Fruit fly (Drosophila melanogaster): Measurements from ENCODE around the gene mkg-p.

Gene mkg-p

dm6 chr3L:8394944-8395343, 10.1 kb downstream of the mkg-p start:
- TF ChIP-seq CTCF (optimal IDR thresholded peaks at IDR 0.05) (peak in 1 of 2 experiments; percentile 64), CG8478 (optimal IDR thresholded peaks at IDR 0.05) (no peak)

- TF ChIP-seq CTCF (optimal IDR thresholded peaks at IDR 0.05) (no peak), CG8478 (optimal IDR thresholded peaks at IDR 0.05) (no peak)
These were observed 10.9 kb downstream of the mkg-p start for dm6 chr3L:8394132-8394531.

dm6 chr3L:8393549-8393948, 11.5 kb downstream of the mkg-p start, which contains the start of gene Jon66Cii:
Gene Jon66Cii, minus strand, starts transcription at chr3L:8393649.
- no peak for TF ChIP-seq CTCF (optimal IDR thresholded peaks at IDR 0.05)
- no peak for TF ChIP-seq CG8478 (optimal IDR thresholded peaks at IDR 0.05)

- no peak for TF ChIP-seq CTCF (optimal IDR thresholded peaks at IDR 0.05)
- no peak for TF ChIP-seq CG8478 (optimal IDR thresholded peaks at IDR 0.05)
These were observed 13.8 kb downstream of the mkg-p start, which contains the start of gene Jon66Ci for dm6 chr3L:8391240-8391639. Gene Jon66Ci, plus strand, starts transcription at chr3L:8391540.

- no peak for TF ChIP-seq CG8478 (optimal IDR thresholded peaks at IDR 0.05)
- no peak for TF ChIP-seq CTCF (optimal IDR thresholded peaks at IDR 0.05)
These were observed 20.0 kb downstream of the mkg-p start for dm6 chr3L:8385055-8385454.

dm6 chr3L:8383968-8384367, 21.1 kb downstream of the mkg-p start:
- TF ChIP-seq CG8478 (optimal IDR thresholded peaks at IDR 0.05) = no peak
- TF ChIP-seq CTCF (optimal IDR thresholded peaks at IDR 0.05) = no peak

- TF ChIP-seq CG8478 (optimal IDR thresholded peaks at IDR 0.05) = no peak
- no peak for TF ChIP-seq CTCF (optimal IDR thresholded peaks at IDR 0.05)
These were observed 25.9 kb downstream of the mkg-p start for dm6 chr3L:8379161-8379560.

dm6 chr3L:8374107-8374506, 31.0 kb downstream of the mkg-p start:
- TF ChIP-seq CTCF (optimal IDR thresholded peaks at IDR 0.05) (no peak), CG8478 (optimal IDR thresholded peaks at IDR 0.05) (no peak)

- TF ChIP-seq CG8478 (optimal IDR thresholded peaks at IDR 0.05) = no peak
- TF ChIP-seq CTCF (optimal IDR thresholded peaks at IDR 0.05) = no peak
These were observed 33.0 kb downstream of the mkg-p start, which contains the start of gene ImpE1 for dm6 chr3L:8372035-8372434. Gene ImpE1, plus strand, starts transcription at chr3L:8372405.

dm6 chr3L:8371538-8371937, 33.5 kb downstream of the mkg-p start:
- TF ChIP-seq CG8478 (optimal IDR thresholded peaks at IDR 0.05) (no peak), CTCF (optimal IDR thresholded peaks at IDR 0.05) (no peak)

- TF ChIP-seq CTCF (optimal IDR thresholded peaks at IDR 0.05) (no peak), CG8478 (optimal IDR thresholded peaks at IDR 0.05) (no peak)
These were observed 34.2 kb downstream of the mkg-p start for dm6 chr3L:8370922-8371321.

dm6 chr3L:8369456-8369855, 35.6 kb downstream of the mkg-p start:
- TF ChIP-seq CTCF (optimal IDR thresholded peaks at IDR 0.05) (no peak), CG8478 (optimal IDR thresholded peaks at IDR 0.05) (no peak)

- no peak for TF ChIP-seq CG8478 (optimal IDR thresholded peaks at IDR 0.05)
These were observed 36.3 kb downstream of the mkg-p start for dm6 chr3L:8368694-8369344.

dm6 chr3L:8363266-8363665, 41.8 kb downstream of the mkg-p start:
- TF ChIP-seq CG8478 (optimal IDR thresholded peaks at IDR 0.05) (no peak), CTCF (optimal IDR thresholded peaks at IDR 0.05) (no peak)

dm6 chr3L:8360643-8361110, 44.4 kb downstream of the mkg-p start, which contains the start of gene Idh:
Gene Idh, minus strand, starts transcription at chr3L:8360906.
- TF ChIP-seq CTCF (optimal IDR thresholded peaks at IDR 0.05) (no peak), CG8478 (optimal IDR thresholded peaks at IDR 0.05) (no peak)

dm6 chr3L:8360063-8360642, 44.9 kb downstream of the mkg-p start:
- TF ChIP-seq CTCF (optimal IDR thresholded peaks at IDR 0.05) (no peak), CG8478 (optimal IDR thresholded peaks at IDR 0.05) (no peak)
